Fruit fly (Drosophila melanogaster) whole organism, adult: ENCODE data around the gene NitFhit.

Experiments used
- CG12768 ChIP-seq: fragments of 200-800 bp; sonication (Bioruptor generic); optimal IDR thresholded peaks from 2 replicates; lab custom pipeline; 2017; ENCODE audit warnings: missing biosample characterization, missing genetic modification characterization, mild to moderate bottlenecking, moderate library complexity, missing genetic modification reagents
- Crg-1 ChIP-seq: fragments of 200-800 bp; sonication (Bioruptor generic); optimal IDR thresholded peaks from 2 replicates; lab custom pipeline; 2016; ENCODE audit warnings: missing biosample characterization, missing genetic modification characterization

Gene NitFhit

DNA sequence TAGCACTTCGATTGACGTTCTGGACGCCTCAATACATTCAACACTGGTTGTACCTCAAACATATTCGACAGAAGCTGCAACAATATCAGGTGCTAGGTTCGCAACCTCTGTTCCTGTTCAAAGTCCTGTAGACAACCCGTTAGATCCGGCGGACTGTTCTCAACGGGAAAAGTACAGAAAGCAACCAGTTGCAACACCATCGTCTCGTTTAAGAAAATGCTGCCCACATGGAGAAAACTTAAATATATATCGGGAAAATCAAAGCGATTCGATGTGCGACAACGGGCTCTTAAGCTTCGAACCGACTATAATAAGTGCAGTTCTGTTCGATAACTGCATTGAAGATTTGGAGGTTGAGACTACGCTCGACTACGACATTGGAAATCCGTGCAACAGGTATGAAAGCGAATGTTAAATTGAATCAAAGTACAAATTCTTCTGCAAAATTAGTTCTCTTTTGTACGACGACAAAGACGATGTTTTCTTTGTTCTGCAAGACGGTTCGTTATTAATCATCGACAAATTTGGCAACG lies 44.8 kb downstream of the NitFhit start:
- TF ChIP-seq Crg-1 (GFP tag; lab: Kevin White, UChicago): no peak
- TF ChIP-seq CG12768: peak; percentile 30
